Fruit fly (Drosophila melanogaster) S2 (cell line): Measurements from ENCODE around the gene tbc.

Experiments used
- CG8478 ChIP-seq: fragments of >200 bp; optimal IDR thresholded peaks from 2 replicates; lab custom pipeline; 2018
- CTCF ChIP-seq, 2 experiments: fragments of >200 bp; optimal IDR thresholded peaks; 2 replicates each; lab custom pipeline; 2018

tbc gene

dm6 chrX:20489995-20490393 is 40.9 kb downstream of the tbc start:
- no peak for TF ChIP-seq CTCF (optimal IDR thresholded peaks at IDR 0.05; lab: Kevin White, UChicago)
- TF ChIP-seq CG8478 (lab: Kevin White, UChicago): no peak

- TF ChIP-seq CTCF (optimal IDR thresholded peaks at IDR 0.05; lab: Kevin White, UChicago) (no peak), CG8478 (lab: Kevin White, UChicago) (no peak)
Measured at dm6 chrX:20490883-20491282, 41.8 kb downstream of the tbc start.

dm6 chrX:20492672-20493071 is 43.5 kb downstream of the tbc start:
- TF ChIP-seq CG8478 (lab: Kevin White, UChicago) (no peak), CTCF (optimal IDR thresholded peaks at IDR 0.05; lab: Kevin White, UChicago) (no peak)

- TF ChIP-seq CG8478 (lab: Kevin White, UChicago): no peak
- TF ChIP-seq CTCF (optimal IDR thresholded peaks at IDR 0.05; lab: Kevin White, UChicago): no peak
Measured at dm6 chrX:20495117-20495516, 46.0 kb downstream of the tbc start.

- TF ChIP-seq CTCF (optimal IDR thresholded peaks at IDR 0.05; lab: Kevin White, UChicago) (no peak), CG8478 (lab: Kevin White, UChicago) (no peak)
Measured at dm6 chrX:20495767-20496656, 46.9 kb downstream of the tbc start.

dm6 chrX:20498989-20499388 is 49.9 kb downstream of the tbc start:
- no peak for TF ChIP-seq CG8478 (lab: Kevin White, UChicago)
- no peak for TF ChIP-seq CTCF (optimal IDR thresholded peaks at IDR 0.05; lab: Kevin White, UChicago)

- TF ChIP-seq CG8478 (lab: Kevin White, UChicago) (no peak), CTCF (optimal IDR thresholded peaks at IDR 0.05; lab: Kevin White, UChicago) (no peak)
Measured at dm6 chrX:20499802-20500201, 50.7 kb downstream of the tbc start.

dm6 chrX:20501040-20501609 is 52.0 kb downstream of the tbc start:
- no peak for TF ChIP-seq CTCF (optimal IDR thresholded peaks at IDR 0.05; lab: Kevin White, UChicago)
- no peak for TF ChIP-seq CG8478 (lab: Kevin White, UChicago)

dm6 chrX:20501640-20502039 is 52.5 kb downstream of the tbc start:
- no peak for TF ChIP-seq CTCF (optimal IDR thresholded peaks at IDR 0.05; lab: Kevin White, UChicago)
- no peak for TF ChIP-seq CG8478 (lab: Kevin White, UChicago)

dm6 chrX:20502252-20502651 is 53.1 kb downstream of the tbc start:
- TF ChIP-seq CTCF (optimal IDR thresholded peaks at IDR 0.05; lab: Kevin White, UChicago) (no peak), CG8478 (lab: Kevin White, UChicago) (no peak)

- TF ChIP-seq CG8478 (lab: Kevin White, UChicago) (no peak), CTCF (optimal IDR thresholded peaks at IDR 0.05; lab: Kevin White, UChicago) (no peak)
Measured at dm6 chrX:20502776-20503503, 53.8 kb downstream of the tbc start.

dm6 chrX:20503504-20503829 is 54.3 kb downstream of the tbc start:
- TF ChIP-seq CTCF (optimal IDR thresholded peaks at IDR 0.05; lab: Kevin White, UChicago) (no peak), CG8478 (lab: Kevin White, UChicago) (no peak)

- TF ChIP-seq CG8478 (lab: Kevin White, UChicago) (no peak), CTCF (optimal IDR thresholded peaks at IDR 0.05; lab: Kevin White, UChicago) (no peak)
Measured at dm6 chrX:20505897-20506296, 56.8 kb downstream of the tbc start.

- TF ChIP-seq CG8478 (lab: Kevin White, UChicago): no peak
- TF ChIP-seq CTCF (optimal IDR thresholded peaks at IDR 0.05; lab: Kevin White, UChicago): no peak
Measured at dm6 chrX:20507785-20508184, 58.7 kb downstream of the tbc start.
